Fruit fly (Drosophila melanogaster): ENCODE measurements around the gene Bro.

- TF ChIP-seq psq (optimal IDR thresholded peaks at IDR 0.05) = no peak
- no peak for TF ChIP-seq insv (optimal IDR thresholded peaks at IDR 0.05)
- TF ChIP-seq Sin3A (optimal IDR thresholded peaks at IDR 0.05) = no peak
- TF ChIP-seq ttk (optimal IDR thresholded peaks at IDR 0.05) = no peak
- no peak for TF ChIP-seq Myc (optimal IDR thresholded peaks at IDR 0.05)
Observed at dm6 chr3L:1615701-1616100, 32.0 kb upstream of the Bro start, which contains the start of gene CG12105.
